Worm (Caenorhabditis elegans): ENCODE measurements around the gene D2096.5.

- TF ChIP-seq W03F9.2 (tag; optimal IDR thresholded peaks at IDR 0.05): no peak
- TF ChIP-seq him-1 (tag; optimal IDR thresholded peaks at IDR 0.05): no peak
Observed at ce11 chrIV:8333034-8333433, 26.5 kb downstream of the D2096.5 start.
